Worm (Caenorhabditis elegans): ENCODE measurements around the gene C07B5.2.

Gene C07B5.2

ce11 chrX:9548011-9548795 lies 31.2 kb upstream of the C07B5.2 start:
- TF ChIP-seq nhr-23 (tag; optimal IDR thresholded peaks at IDR 0.05) (peak; percentile 24), pha-4 (tag; optimal IDR thresholded peaks at IDR 0.05) (peak; percentile 71), nhr-25 (tag; optimal IDR thresholded peaks at IDR 0.05) (peak; percentile 84), snpc-4 (tag; optimal IDR thresholded peaks at IDR 0.05) (no peak)

- TF ChIP-seq unc-62 (GFP tag; optimal IDR thresholded peaks at IDR 0.05), result peak; percentile 97
- TF ChIP-seq pqm-1 (tag; optimal IDR thresholded peaks at IDR 0.05), result peak; percentile 81
- no peak for TF ChIP-seq mdl-1 (tag; optimal IDR thresholded peaks at IDR 0.05)
- TF ChIP-seq pha-4 (tag; optimal IDR thresholded peaks at IDR 0.05), result peak; percentile 48
- peak; percentile 38 for TF ChIP-seq ceh-28 (tag; optimal IDR thresholded peaks at IDR 0.05)
- TF ChIP-seq zag-1 (tag; optimal IDR thresholded peaks at IDR 0.05), result no peak
- peak; percentile 80 for TF ChIP-seq nhr-23 (tag; optimal IDR thresholded peaks at IDR 0.05)
- no peak for TF ChIP-seq aly-2 (tag; optimal IDR thresholded peaks at IDR 0.05)
- TF ChIP-seq nhr-25 (tag; optimal IDR thresholded peaks at IDR 0.05), result peak; percentile 94
- peak; percentile 15 for TF ChIP-seq R02D3.7 (tag; optimal IDR thresholded peaks at IDR 0.05)
- peak; percentile 82 for TF ChIP-seq nhr-43 (tag; optimal IDR thresholded peaks at IDR 0.05; ENCODE audit: poor library complexity, severe bottlenecking)
- TF ChIP-seq lin-39 (tag; optimal IDR thresholded peaks at IDR 0.05), result peak; percentile 8
- peak; percentile 13 for TF ChIP-seq skn-1 (tag; optimal IDR thresholded peaks at IDR 0.05)
- peak; percentile 65 for TF ChIP-seq elt-2 (tag; optimal IDR thresholded peaks at IDR 0.05)
- TF ChIP-seq elt-3 (tag; optimal IDR thresholded peaks at IDR 0.05), result peak; percentile 18 to 71 (median 58)
- TF ChIP-seq lin-15B (tag; optimal IDR thresholded peaks at IDR 0.05), result no peak
- TF ChIP-seq nfya-1 (tag; optimal IDR thresholded peaks at IDR 0.05; ENCODE audit: insufficient read depth), result peak; percentile 60
- no peak for TF ChIP-seq nhr-12 (tag; optimal IDR thresholded peaks at IDR 0.05)
Measured at ce11 chrX:9547264-9547751, 30.3 kb upstream of the C07B5.2 start.

ce11 chrX:9546640-9547039 lies 29.6 kb upstream of the C07B5.2 start:
- TF ChIP-seq eor-1 (tag; optimal IDR thresholded peaks at IDR 0.05) (no peak), egl-5 (tag; optimal IDR thresholded peaks at IDR 0.05) (peak; percentile 48), snpc-4 (tag; optimal IDR thresholded peaks at IDR 0.05) (no peak)

- peak; percentile 82 for TF ChIP-seq pha-4 (tag; optimal IDR thresholded peaks at IDR 0.05)
- no peak for TF ChIP-seq nhr-43 (tag; optimal IDR thresholded peaks at IDR 0.05; ENCODE audit: poor library complexity, severe bottlenecking)
- peak; percentile 12 for TF ChIP-seq nfya-1 (tag; optimal IDR thresholded peaks at IDR 0.05; ENCODE audit: insufficient read depth)
Measured at ce11 chrX:9544405-9544804, 27.4 kb upstream of the C07B5.2 start.

- TF ChIP-seq nhr-12 (tag; optimal IDR thresholded peaks at IDR 0.05) (no peak), nhr-28 (tag; optimal IDR thresholded peaks at IDR 0.05) (no peak), fkh-2 (tag; optimal IDR thresholded peaks at IDR 0.05) (no peak), lin-15B (tag; optimal IDR thresholded peaks at IDR 0.05) (no peak), R02D3.7 (tag; optimal IDR thresholded peaks at IDR 0.05) (no peak), fkh-10 (GFP tag; optimal IDR thresholded peaks at IDR 0.05) (no peak), elt-3 (tag; optimal IDR thresholded peaks at IDR 0.05) (no peak), pha-4 (tag; optimal IDR thresholded peaks at IDR 0.05) (no peak)
Measured at ce11 chrX:9543352-9543751, 26.3 kb upstream of the C07B5.2 start, which contains the start of gene F49E2.5. Gene F49E2.5 (plus strand): TSS chrX:9543652.

- TF ChIP-seq egl-27 (tag; optimal IDR thresholded peaks at IDR 0.05) (no peak), ztf-4 (tag; optimal IDR thresholded peaks at IDR 0.05) (no peak), pqm-1 (tag; optimal IDR thresholded peaks at IDR 0.05) (peak; percentile 96), pha-4 (tag; optimal IDR thresholded peaks at IDR 0.05) (peak; percentile 36), elt-1 (tag; optimal IDR thresholded peaks at IDR 0.05) (no peak), ztf-11 (tag; optimal IDR thresholded peaks at IDR 0.05) (no peak), mdl-1 (tag; optimal IDR thresholded peaks at IDR 0.05) (peak; percentile 20), ceh-16 (tag; optimal IDR thresholded peaks at IDR 0.05) (no peak), ceh-82 (tag; optimal IDR thresholded peaks at IDR 0.05) (no peak), nhr-12 (tag; optimal IDR thresholded peaks at IDR 0.05) (no peak), daf-12 (tag; optimal IDR thresholded peaks at IDR 0.05) (no peak), hmg-11 (tag; optimal IDR thresholded peaks at IDR 0.05) (no peak), elt-2 (tag; optimal IDR thresholded peaks at IDR 0.05) (peak; percentile 96), jun-1 (tag; optimal IDR thresholded peaks at IDR 0.05) (peak; percentile 67)
Measured at ce11 chrX:9540464-9540863, 23.5 kb upstream of the C07B5.2 start.
